Worm (Caenorhabditis elegans) whole organism, L3 larva: Measurements from ENCODE around the gene Y102E9.5.

ENCODE experiments used
- ama-1 ChIP-seq: fragments of 150-350 bp; optimal IDR thresholded peaks from 2 replicates; lab custom pipeline; 2018
- elt-2 ChIP-seq: sonication (generic microtip); optimal IDR thresholded peaks from 2 replicates; lab custom pipeline; 2016; ENCODE audit warnings: missing genetic modification reagents, mild to moderate bottlenecking, missing genetic modification characterization, missing compliant biosample characterization
- elt-3 ChIP-seq, 3 experiments: fragments of 150-350 bp in 1 of 3; sonication (generic microtip) in 2 of 3; optimal IDR thresholded peaks; 2 replicates in 2 of 3; 4 replicates in 1 of 3; lab custom pipeline; 2014 to 2017; ENCODE audit warnings: missing biosample characterization in 3 of 3, missing genetic modification characterization in 3 of 3
- nhr-12 ChIP-seq: fragments of 150-350 bp; optimal IDR thresholded peaks from 2 replicates; lab custom pipeline; 2014; ENCODE audit warnings: missing biosample characterization, missing genetic modification characterization
- nhr-28 ChIP-seq: fragments of 150-350 bp; optimal IDR thresholded peaks from 2 replicates; lab custom pipeline; 2014; ENCODE audit warnings: missing biosample characterization, missing genetic modification characterization
- snpc-4 ChIP-seq: fragments of 150-350 bp; optimal IDR thresholded peaks from 2 replicates; lab custom pipeline; 2014; ENCODE audit warnings: missing biosample characterization, missing genetic modification characterization

DNA sequence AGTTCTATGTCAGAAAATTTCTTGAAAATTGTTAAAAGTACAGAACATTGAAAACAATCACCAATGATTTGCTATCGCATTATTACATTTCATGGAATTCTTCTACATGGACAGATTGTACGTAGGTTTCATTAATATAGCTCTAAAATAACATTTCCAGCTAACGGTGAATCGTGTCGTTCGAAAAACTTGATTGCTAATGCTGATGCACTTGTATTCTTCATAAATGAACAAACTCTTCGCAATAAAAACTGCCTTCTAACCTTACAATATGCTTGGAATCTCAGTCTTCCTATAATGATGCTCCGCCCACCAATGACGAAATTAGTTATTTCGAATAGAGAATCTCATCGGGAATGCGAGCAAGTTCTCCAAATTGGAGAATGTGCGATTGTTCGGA is 24.6 kb downstream of the Y102E9.5 start, which contains the start of gene F37A4.6:
- TF ChIP-seq nhr-12 (tag; lab: Kevin White, UChicago) (no peak), elt-2 (tag; lab: Kevin White, UChicago) (no peak), snpc-4 (tag; lab: Kevin White, UChicago) (no peak), nhr-28 (no peak), ama-1 (lab: Kevin White, UChicago) (no peak), elt-3 (tag; optimal IDR thresholded peaks at IDR 0.05; lab: Kevin White, UChicago) (no peak)
